Worm (Caenorhabditis elegans): ENCODE results near the gene Y57G11C.30.

Y57G11C.30 gene

DNA sequence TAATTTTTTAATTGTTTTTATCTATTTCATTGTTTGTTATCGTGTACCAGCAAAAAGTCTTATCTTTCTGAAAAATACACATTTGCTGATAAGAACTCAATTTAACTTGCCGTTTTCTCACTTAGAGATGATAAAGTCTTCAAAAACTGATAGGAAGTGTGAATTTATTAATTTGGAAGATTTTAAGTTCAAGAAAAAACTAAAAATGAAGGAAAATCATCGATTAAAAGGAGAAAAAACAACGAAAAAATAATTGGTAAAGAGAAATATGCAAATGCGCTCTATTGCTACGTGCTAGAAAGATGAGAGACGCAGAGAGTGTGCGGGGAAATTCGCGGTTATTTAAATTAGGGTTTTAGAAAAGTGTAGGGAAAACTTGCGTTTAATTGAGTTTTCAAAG, 20.7 kb downstream of the Y57G11C.30 start:
- no peak for TF ChIP-seq unc-62 (GFP tag; optimal IDR thresholded peaks at IDR 0.05)

DNA sequence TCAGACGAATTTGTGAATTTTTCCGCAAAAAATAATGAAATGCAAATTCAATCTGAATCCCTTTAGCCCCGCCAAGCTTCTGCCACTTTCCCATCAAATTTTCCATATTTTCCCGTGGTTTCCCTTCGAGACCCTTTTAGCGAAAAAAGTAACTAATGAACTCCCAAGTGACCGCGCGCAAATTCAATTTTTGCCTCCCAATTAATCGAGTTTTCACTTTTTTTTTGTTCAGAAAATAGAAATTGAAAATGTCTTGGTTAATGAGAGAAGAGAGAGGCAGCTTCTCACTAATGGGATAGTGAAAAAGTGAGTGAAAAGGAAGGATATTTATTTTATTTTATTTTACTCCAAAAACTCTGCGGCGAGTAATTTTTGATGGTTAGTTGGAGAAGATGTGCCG, 21.4 kb downstream of the Y57G11C.30 start:
- TF ChIP-seq unc-62 (GFP tag; optimal IDR thresholded peaks at IDR 0.05) = no peak

DNA sequence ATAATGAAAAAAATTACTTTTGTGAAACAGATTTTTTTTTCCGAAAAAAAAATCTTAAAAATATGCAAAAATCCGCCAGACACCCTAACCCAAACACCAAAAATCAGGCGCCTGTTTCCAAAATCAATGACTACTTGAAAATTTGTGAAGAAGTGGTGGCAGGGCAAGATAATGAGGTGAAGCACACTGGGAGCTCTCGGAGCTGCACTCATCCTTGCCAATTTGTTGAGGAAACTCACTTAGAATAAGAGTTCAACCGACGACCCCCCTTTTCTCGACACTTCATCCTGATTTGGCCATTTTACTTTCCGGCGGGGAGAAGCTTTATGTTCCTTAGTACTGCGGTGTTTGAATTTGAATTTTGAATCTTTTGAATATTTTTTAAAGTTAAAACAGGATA, 39.5 kb downstream of the Y57G11C.30 start:
- TF ChIP-seq unc-62 (GFP tag; optimal IDR thresholded peaks at IDR 0.05) = no peak

DNA sequence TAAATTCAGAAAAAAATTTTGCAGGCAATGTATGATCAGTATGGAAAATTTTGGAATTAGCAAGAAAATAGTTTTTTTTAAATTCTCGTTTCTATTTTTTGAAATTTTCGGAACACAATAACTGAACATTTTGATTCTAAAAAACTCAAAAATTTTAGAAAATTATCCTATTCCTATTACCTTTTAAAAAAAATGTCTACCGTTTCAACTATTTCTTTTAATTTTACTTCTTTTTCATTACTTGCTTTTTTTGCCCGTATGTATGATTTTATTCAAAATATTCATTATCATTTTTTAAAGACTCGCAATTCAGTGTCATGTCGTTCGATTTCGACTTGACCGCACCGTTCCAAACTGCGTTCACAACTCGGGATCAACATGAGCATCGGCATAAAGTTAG, 42.6 kb downstream of the Y57G11C.30 start, which contains the start of gene atln-2:
TSS of gene atln-2 (plus strand) at position 301 of the 400 bp plus-strand sequence.
- no peak for TF ChIP-seq unc-62 (GFP tag; optimal IDR thresholded peaks at IDR 0.05)

DNA sequence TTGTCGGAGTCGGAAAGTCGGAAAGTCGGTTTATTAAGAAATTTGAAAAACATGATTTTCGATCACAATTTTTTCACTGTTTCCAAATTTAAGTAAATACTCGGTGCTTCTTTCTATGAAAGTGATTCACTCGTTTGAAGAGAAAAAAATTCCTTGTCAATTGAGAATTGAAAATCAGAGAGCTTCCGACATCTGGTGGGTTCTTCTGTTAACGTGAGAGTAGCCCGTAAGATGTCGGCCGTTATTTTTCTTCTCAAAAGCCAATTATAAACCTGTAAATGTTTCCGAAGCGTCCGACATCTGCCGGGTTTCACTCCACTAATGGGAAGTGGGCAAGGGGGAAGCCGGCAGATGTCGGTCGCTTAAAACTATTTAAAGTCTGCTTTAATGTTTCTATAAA, 46.3 kb downstream of the Y57G11C.30 start:
- TF ChIP-seq unc-62 (GFP tag; optimal IDR thresholded peaks at IDR 0.05) = no peak

DNA sequence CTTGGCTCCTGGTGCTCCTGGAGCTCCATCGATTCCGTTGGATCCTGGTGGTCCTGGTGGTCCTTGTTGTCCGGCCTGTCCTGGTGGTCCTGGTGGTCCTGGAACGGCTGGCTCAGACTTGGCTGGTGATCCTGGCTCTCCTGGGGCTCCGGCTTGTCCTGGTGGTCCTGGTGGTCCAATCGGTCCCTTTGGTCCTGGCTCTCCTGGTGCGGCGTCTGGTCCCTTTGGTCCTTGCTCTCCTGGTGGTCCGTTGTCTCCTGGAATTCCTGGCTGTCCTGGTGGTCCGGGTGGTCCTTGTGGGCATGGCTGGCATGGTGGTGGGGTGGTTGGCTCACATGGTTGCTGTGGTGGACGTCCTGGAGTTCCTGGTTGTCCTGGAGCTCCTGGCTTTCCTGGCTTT, 47.2 kb downstream of the Y57G11C.30 start:
- no peak for TF ChIP-seq unc-62 (GFP tag; optimal IDR thresholded peaks at IDR 0.05)

DNA sequence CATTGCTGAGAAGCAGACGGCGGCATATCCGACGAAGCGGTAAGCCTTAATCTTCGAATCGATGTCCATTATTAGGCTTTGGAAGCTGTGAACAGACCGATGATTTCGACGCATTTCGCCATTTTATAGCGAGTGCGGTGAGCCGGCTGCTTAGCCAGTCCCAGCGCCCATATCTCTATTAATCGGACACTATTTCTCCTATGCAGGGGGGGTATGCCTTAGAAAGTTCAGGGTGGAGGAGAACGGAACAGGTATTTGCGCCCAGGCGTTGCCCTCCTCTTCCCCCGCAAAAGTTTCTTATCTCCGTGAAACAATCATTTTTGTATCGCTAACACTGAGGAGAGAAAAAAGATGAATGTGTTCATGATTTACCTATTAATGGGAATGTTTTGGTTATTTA, 48.0 kb downstream of the Y57G11C.30 start, which contains the start of gene dpy-4:
TSS of gene dpy-4 (minus strand) at position 101 of the 400 bp plus-strand sequence.
- TF ChIP-seq unc-62 (GFP tag; optimal IDR thresholded peaks at IDR 0.05) = no peak

Measured in whole organism, dauer.